Worm (Caenorhabditis elegans): ENCODE measurements around the gene W08F4.13.

DNA sequence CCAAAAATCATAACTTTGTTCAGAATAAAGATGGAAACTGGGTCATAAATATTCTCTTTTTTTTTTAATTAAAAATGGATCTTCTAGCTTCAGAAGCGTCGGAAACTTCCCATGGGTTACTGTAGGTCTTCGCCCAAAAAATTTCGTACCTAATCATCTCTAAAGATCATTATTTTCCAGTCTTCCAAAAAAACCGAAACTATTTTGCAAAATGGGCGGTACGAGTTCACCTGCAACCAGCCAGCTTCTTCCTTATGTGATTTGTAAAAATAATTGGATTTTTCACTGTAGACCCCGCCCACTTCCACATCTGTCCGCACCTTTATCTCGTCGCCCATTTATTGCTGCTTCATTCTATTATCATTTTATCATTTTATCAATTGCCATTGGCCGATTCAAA is 38.2 kb upstream of the W08F4.13 start, which contains the start of gene mlt-10:
- TF ChIP-seq him-1 (tag; optimal IDR thresholded peaks at IDR 0.05) (no peak), lin-26 (GFP tag; IDR thresholded peaks at IDR 0.05) (no peak), ceh-40 (GFP tag; IDR thresholded peaks at IDR 0.05) (no peak), sptf-2 (GFP tag; optimal IDR thresholded peaks at IDR 0.05) (no peak), rec-8 (tag; optimal IDR thresholded peaks at IDR 0.05) (no peak), B0261.1 (tag; optimal IDR thresholded peaks at IDR 0.05) (no peak), pha-4 (tag; optimal IDR thresholded peaks at IDR 0.05) (no peak), madf-8 (GFP tag; conservative IDR thresholded peaks at IDR 0.05) (no peak), dpff-1 (tag; optimal IDR thresholded peaks at IDR 0.05) (no peak), chd-7 (tag; optimal IDR thresholded peaks at IDR 0.05) (no peak), lag-1 (GFP tag; IDR thresholded peaks at IDR 0.05) (no peak)
